Fruit fly (Drosophila melanogaster) whole organism, embryonic: ENCODE results near the gene mio.

Experiments
- Aef1 ChIP-seq: fragments of 200-800 bp; sonication (Bioruptor generic); IDR thresholded peaks from 3 replicates; pipeline ENCODE4 v1.3.6; 2022; ENCODE audit warnings: missing biosample characterization, missing genetic modification characterization
- CG10147 ChIP-seq: fragments of 200-800 bp; sonication (Bioruptor generic); optimal IDR thresholded peaks from 2 replicates; lab custom pipeline; 2019; ENCODE audit warnings: missing biosample characterization, mild to moderate bottlenecking, missing genetic modification characterization, moderate library complexity
- CG10543 ChIP-seq: fragments of 200-800 bp; sonication (Bioruptor generic); optimal IDR thresholded peaks from 3 replicates; lab custom pipeline; 2017; ENCODE audit warnings: missing biosample characterization, mild to moderate bottlenecking, missing genetic modification characterization, moderate library complexity
- CG11093 ChIP-seq: fragments of 200-800 bp; sonication (Bioruptor generic); IDR thresholded peaks from 3 replicates; pipeline ENCODE4 v1.3.6; 2022; ENCODE audit warnings: missing biosample characterization, missing genetic modification characterization
- CG12219 ChIP-seq: fragments of 200-800 bp; sonication (Bioruptor generic); optimal IDR thresholded peaks from 3 replicates; lab custom pipeline; 2018; ENCODE audit warnings: missing biosample characterization, mild to moderate bottlenecking, missing genetic modification characterization
- CG1233 ChIP-seq: fragments of 200-800 bp; sonication (Bioruptor generic); optimal IDR thresholded peaks from 4 replicates; lab custom pipeline; 2018; ENCODE audit warnings: missing biosample characterization, mild to moderate bottlenecking, missing genetic modification characterization
- CG12942 ChIP-seq: fragments of 200-800 bp; sonication (Bioruptor generic); optimal IDR thresholded peaks from 3 replicates; lab custom pipeline; 2016; ENCODE audit warnings: missing biosample characterization, missing genetic modification characterization
- CG13894 ChIP-seq: fragments of 200-800 bp; sonication (Bioruptor generic); optimal IDR thresholded peaks from 3 replicates; lab custom pipeline; 2018; ENCODE audit warnings: missing biosample characterization, mild to moderate bottlenecking, missing genetic modification characterization, moderate library complexity
- CG14965 ChIP-seq: fragments of 200-800 bp; sonication (Bioruptor generic); optimal IDR thresholded peaks from 2 replicates; lab custom pipeline; 2016; ENCODE audit warnings: missing biosample characterization, missing genetic modification characterization, borderline replicate concordance
- CG15011 ChIP-seq: fragments of 200-800 bp; sonication (Bioruptor generic); optimal IDR thresholded peaks from 3 replicates; lab custom pipeline; 2018; ENCODE audit warnings: missing biosample characterization, mild to moderate bottlenecking, missing genetic modification characterization
- CG17359 ChIP-seq: fragments of 200-800 bp; sonication (Bioruptor generic); optimal IDR thresholded peaks from 3 replicates; lab custom pipeline; 2018; ENCODE audit warnings: missing biosample characterization, mild to moderate bottlenecking, missing genetic modification characterization, moderate library complexity
- CG18011 ChIP-seq: fragments of 200-800 bp; sonication (Bioruptor generic); optimal IDR thresholded peaks from 2 replicates; lab custom pipeline; 2017; ENCODE audit warnings: missing biosample characterization, missing genetic modification characterization, mild to moderate bottlenecking, moderate library complexity, missing genotype
- CG2712 ChIP-seq: fragments of 200-800 bp; optimal IDR thresholded peaks from 3 replicates; lab custom pipeline; 2019; ENCODE audit warnings: missing biosample characterization, mild to moderate bottlenecking, missing genetic modification characterization, moderate library complexity
- CG31441 ChIP-seq: fragments of 200-800 bp; sonication (Bioruptor generic); IDR thresholded peaks from 2 replicates; pipeline ENCODE4 v1.3.6; 2022; ENCODE audit warnings: missing biosample characterization, missing genetic modification characterization
- CG34422 ChIP-seq: fragments of 200-800 bp; sonication (Bioruptor generic); IDR thresholded peaks from 3 replicates; pipeline ENCODE4 v1.3.6; 2022; ENCODE audit warnings: missing biosample characterization, missing genetic modification characterization
- CG42726 ChIP-seq: fragments of 200-800 bp; sonication (Bioruptor generic); IDR thresholded peaks from 2 replicates; pipeline ENCODE4 v1.3.6; 2022; ENCODE audit warnings: missing biosample characterization, missing genetic modification characterization; ENCODE audit not compliant: partially characterized antibody
- CG4360 ChIP-seq: fragments of 200-800 bp; sonication (Bioruptor generic); IDR thresholded peaks from 2 replicates; pipeline ENCODE4 v1.3.6; 2022; ENCODE audit warnings: missing biosample characterization, missing genetic modification characterization
- CG5180 ChIP-seq: fragments of 200-800 bp; sonication (Bioruptor generic); optimal IDR thresholded peaks from 3 replicates; lab custom pipeline; 2017; ENCODE audit warnings: missing biosample characterization, missing genetic modification characterization, mild to moderate bottlenecking, moderate library complexity, missing genetic modification reagents
- CG5245 ChIP-seq: fragments of 200-800 bp; sonication (Bioruptor generic); optimal IDR thresholded peaks from 3 replicates; lab custom pipeline; 2016; ENCODE audit warnings: missing biosample characterization, missing genetic modification characterization
- CG5953 ChIP-seq: fragments of 200-800 bp; sonication (Bioruptor generic); IDR thresholded peaks from 2 replicates; pipeline ENCODE4 v1.3.6; 2022; ENCODE audit warnings: missing biosample characterization, missing genetic modification characterization
- CG6654 ChIP-seq: fragments of 200-800 bp; sonication (Bioruptor generic); optimal IDR thresholded peaks from 2 replicates; lab custom pipeline; 2017; ENCODE audit warnings: missing biosample characterization, mild to moderate bottlenecking, missing genetic modification characterization
- CG6854 ChIP-seq: fragments of 200-800 bp; sonication (Bioruptor generic); optimal IDR thresholded peaks from 3 replicates; lab custom pipeline; 2017; ENCODE audit warnings: missing biosample characterization, mild to moderate bottlenecking, missing genetic modification characterization
- CG8388 ChIP-seq: fragments of 200-800 bp; sonication (Bioruptor generic); optimal IDR thresholded peaks from 2 replicates; lab custom pipeline; 2019; ENCODE audit warnings: missing biosample characterization, mild to moderate bottlenecking, missing genetic modification characterization, moderate library complexity
- CG8765 ChIP-seq: fragments of 200-800 bp; sonication (Bioruptor generic); IDR thresholded peaks from 2 replicates; pipeline ENCODE4 v1.3.6; 2022; ENCODE audit warnings: missing biosample characterization, missing genetic modification characterization
- CG9609 ChIP-seq: fragments of 200-800 bp; sonication (Bioruptor generic); optimal IDR thresholded peaks from 3 replicates; lab custom pipeline; 2016; ENCODE audit warnings: missing biosample characterization, missing genetic modification characterization
- D ChIP-seq, 2 experiments: fragments of 200-800 bp in 1 of 2; fragments of >200 bp in 1 of 2; sonication (Bioruptor generic) in 1 of 2; optimal IDR thresholded peaks; 2 replicates in 1 of 2; 3 replicates in 1 of 2; lab custom pipeline; 2017; ENCODE audit warnings: mild to moderate bottlenecking in 1 of 2, missing biosample characterization in 1 of 2, missing genetic modification characterization in 1 of 2, missing genetic modification reagents in 1 of 2
- Dll ChIP-seq: fragments of 200-800 bp; sonication (Bioruptor generic); IDR thresholded peaks from 4 replicates; pipeline ENCODE4 v1.3.6; 2022; ENCODE audit warnings: missing biosample characterization, missing genetic modification characterization; ENCODE audit not compliant: partially characterized antibody
- Ets65A ChIP-seq: fragments of 200-800 bp; sonication (Bioruptor generic); peaks from one replicate; lab custom pipeline; 2016; ENCODE audit warnings: missing biosample characterization, missing genetic modification characterization
- Hmr ChIP-seq: fragments of 200-800 bp; sonication (Bioruptor generic); optimal IDR thresholded peaks from 3 replicates; lab custom pipeline; 2017; ENCODE audit warnings: mild to moderate bottlenecking, missing biosample characterization, missing genetic modification reagents, missing genetic modification characterization
- Meics ChIP-seq: fragments of 200-800 bp; sonication (Bioruptor generic); optimal IDR thresholded peaks from 2 replicates; lab custom pipeline; 2017; ENCODE audit warnings: missing biosample characterization, mild to moderate bottlenecking, missing genetic modification characterization
- Myb ChIP-seq: fragments of 200-800 bp; sonication (Bioruptor generic); optimal IDR thresholded peaks from 2 replicates; lab custom pipeline; 2016; ENCODE audit warnings: missing biosample characterization, missing genetic modification characterization
- Neu2 ChIP-seq: fragments of 200-800 bp; sonication (Bioruptor generic); optimal IDR thresholded peaks from 3 replicates; lab custom pipeline; 2016; ENCODE audit warnings: missing biosample characterization, missing genetic modification characterization, borderline replicate concordance
- Poxn ChIP-seq: fragments of 200-800 bp; sonication (Bioruptor generic); IDR thresholded peaks from 2 replicates; pipeline ENCODE4 v1.3.6; 2022; ENCODE audit warnings: missing biosample characterization, missing genetic modification characterization
- TFAM ChIP-seq: fragments of 200-800 bp; sonication (Bioruptor generic); optimal IDR thresholded peaks from 2 replicates; lab custom pipeline; 2017; ENCODE audit warnings: missing biosample characterization, missing genetic modification characterization, inconsistent platforms
- ato ChIP-seq: fragments of 200-800 bp; sonication (Bioruptor generic); IDR thresholded peaks from 2 replicates; pipeline ENCODE4 v1.3.6; 2022; ENCODE audit warnings: missing biosample characterization, missing genetic modification characterization; ENCODE audit not compliant: partially characterized antibody
- btn ChIP-seq: fragments of 200-800 bp; sonication (Bioruptor generic); optimal IDR thresholded peaks from 2 replicates; lab custom pipeline; 2016; ENCODE audit warnings: missing biosample characterization, missing genetic modification characterization
- chm ChIP-seq: fragments of 200-800 bp; sonication (Bioruptor generic); IDR thresholded peaks from 2 replicates; pipeline ENCODE4 v1.3.6; 2022; ENCODE audit warnings: missing biosample characterization, missing genetic modification characterization
- corto ChIP-seq: fragments of 200-800 bp; sonication (Bioruptor generic); optimal IDR thresholded peaks from 2 replicates; lab custom pipeline; 2016; ENCODE audit warnings: missing biosample characterization, mild to moderate bottlenecking, missing genetic modification characterization, moderate library complexity
- disco-r ChIP-seq: fragments of 200-800 bp; sonication (Bioruptor generic); optimal IDR thresholded peaks from 2 replicates; lab custom pipeline; 2016; ENCODE audit warnings: missing biosample characterization, missing genetic modification characterization
- dmrt99B ChIP-seq: fragments of 200-800 bp; sonication (Bioruptor generic); optimal IDR thresholded peaks from 2 replicates; lab custom pipeline; 2018; ENCODE audit warnings: missing biosample characterization, mild to moderate bottlenecking, missing genetic modification characterization, moderate library complexity
- h ChIP-seq: fragments of >200 bp; optimal IDR thresholded peaks from 2 replicates; lab custom pipeline; 2017
- her ChIP-seq: fragments of 200-800 bp; sonication (Bioruptor generic); optimal IDR thresholded peaks from 2 replicates; lab custom pipeline; 2016; ENCODE audit warnings: missing biosample characterization, missing genetic modification characterization
- ken ChIP-seq: fragments of 200-800 bp; sonication (Bioruptor generic); IDR thresholded peaks from 3 replicates; pipeline ENCODE4 v1.3.6; 2022; ENCODE audit warnings: missing biosample characterization, missing genetic modification characterization
- lab ChIP-seq: fragments of 200-800 bp; sonication (Bioruptor generic); optimal IDR thresholded peaks from 3 replicates; lab custom pipeline; 2017; ENCODE audit warnings: missing biosample characterization, missing genetic modification characterization, mild to moderate bottlenecking, moderate library complexity, missing genetic modification reagents
- salm ChIP-seq: fragments of 200-800 bp; sonication (Bioruptor generic); optimal IDR thresholded peaks from 2 replicates; lab custom pipeline; 2018; ENCODE audit warnings: missing biosample characterization, mild to moderate bottlenecking, missing genetic modification characterization
- seq ChIP-seq: fragments of 200-800 bp; sonication (Bioruptor generic); IDR thresholded peaks from 2 replicates; pipeline ENCODE4 v1.3.6; 2022; ENCODE audit warnings: missing biosample characterization, missing genetic modification characterization
- sima ChIP-seq: fragments of 200-800 bp; sonication (Bioruptor generic); optimal IDR thresholded peaks from 2 replicates; lab custom pipeline; 2016; ENCODE audit warnings: missing biosample characterization, missing genetic modification characterization
- slp2 ChIP-seq: fragments of 200-800 bp; sonication (Bioruptor generic); optimal IDR thresholded peaks from 2 replicates; lab custom pipeline; 2016; ENCODE audit warnings: missing biosample characterization, missing genetic modification characterization
- sob ChIP-seq: fragments of 200-800 bp; sonication (Bioruptor generic); IDR thresholded peaks from 2 replicates; pipeline ENCODE4 v1.3.6; 2022; ENCODE audit warnings: missing biosample characterization, missing genetic modification characterization
- vfl ChIP-seq: fragments of 200-800 bp; sonication (Bioruptor generic); optimal IDR thresholded peaks from 2 replicates; lab custom pipeline; 2016; ENCODE audit warnings: missing biosample characterization, missing genetic modification characterization

mio gene

DNA sequence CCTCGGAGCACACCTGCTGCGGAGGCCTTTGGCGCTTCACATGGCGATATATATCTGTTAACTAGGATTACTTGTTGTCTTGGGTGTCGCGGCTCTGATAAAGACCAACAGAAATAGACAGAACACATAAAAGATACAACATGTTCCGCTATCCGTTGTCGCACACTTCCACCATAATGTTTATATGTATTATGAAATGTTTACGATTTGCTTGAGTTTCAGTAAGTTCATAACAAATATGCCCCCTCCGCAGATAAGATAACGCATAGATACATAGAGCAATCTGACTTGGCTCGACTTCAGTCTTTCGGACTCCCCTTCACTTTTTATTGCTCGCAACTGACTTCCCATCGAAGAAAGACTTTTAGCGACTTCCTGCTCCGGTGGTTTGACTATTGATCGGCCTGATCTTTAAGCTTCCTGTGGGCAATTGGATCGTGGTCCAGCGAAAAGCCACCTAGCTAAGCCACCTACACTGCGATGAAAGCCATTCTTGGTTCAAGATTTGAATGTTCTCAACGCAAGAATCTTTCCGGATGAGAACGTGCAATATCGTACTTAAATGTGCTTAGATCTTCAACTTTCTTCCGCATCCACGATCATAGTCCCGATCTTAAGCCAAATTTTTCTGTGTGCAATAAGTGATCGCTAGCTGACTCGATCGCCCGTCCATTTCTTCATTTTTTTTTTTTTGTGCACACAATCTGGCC is 48.8 kb upstream of the mio start (continued):
- TF ChIP-seq CG17359 (tag; lab: Kevin White, UChicago) (peak; percentile 31), CG4360 (GFP tag; lab: Robert Waterston, UW) (no peak), CG12942 (GFP tag; lab: Kevin White, UChicago) (no peak), Poxn (GFP tag; lab: Robert Waterston, UW) (no peak), Neu2 (no peak), D (optimal IDR thresholded peaks at IDR 0.05; lab: Kevin White, UChicago) (no peak), D (GFP tag; optimal IDR thresholded peaks at IDR 0.05; lab: Kevin White, UChicago) (no peak), vfl (no peak), salm (tag; lab: Kevin White, UChicago) (peak; percentile 75), Myb (GFP tag; lab: Kevin White, UChicago) (no peak), CG6854 (GFP tag; lab: Kevin White, UChicago) (no peak), disco-r (GFP tag; lab: Kevin White, UChicago) (no peak), sob (no peak), ken (GFP tag; lab: Robert Waterston, UW) (no peak), CG14965 (GFP tag; lab: Kevin White, UChicago) (no peak), TFAM (GFP tag; lab: Kevin White, UChicago) (no peak), her (GFP tag; lab: Kevin White, UChicago) (no peak), Ets65A (GFP tag; lab: Kevin White, UChicago) (no peak), CG18011 (GFP tag; lab: Kevin White, UChicago) (no peak), CG2712 (tag; lab: Kevin White, UChicago) (peak; percentile 13), ato (GFP tag; lab: Robert Waterston, UW) (no peak), corto (GFP tag; lab: Kevin White, UChicago) (no peak), h (lab: Kevin White, UChicago) (no peak), Hmr (GFP tag; lab: Kevin White, UChicago) (peak; percentile 34), btn (GFP tag; lab: Kevin White, UChicago) (no peak), CG11093 (GFP tag; lab: Robert Waterston, UW) (no peak), sima (GFP tag; lab: Kevin White, UChicago) (no peak), CG42726 (GFP tag; lab: Robert Waterston, UW) (no peak), CG1233 (GFP tag; lab: Kevin White, UChicago) (peak; percentile 18), CG10147 (GFP tag; lab: Kevin White, UChicago) (no peak), CG5180 (GFP tag; lab: Kevin White, UChicago) (peak; percentile 50), CG8388 (GFP tag; lab: Kevin White, UChicago) (no peak), CG15011 (no peak), CG8765 (GFP tag; lab: Robert Waterston, UW) (no peak), seq (GFP tag; lab: Robert Waterston, UW) (no peak), slp2 (no peak), CG6654 (GFP tag; lab: Kevin White, UChicago) (no peak), CG5245 (GFP tag; lab: Kevin White, UChicago) (no peak), Aef1 (GFP tag; lab: Robert Waterston, UW) (no peak), chm (no peak), CG5953 (GFP tag; lab: Robert Waterston, UW) (no peak), Meics (GFP tag; lab: Kevin White, UChicago) (peak; percentile 40), CG13894 (peak; percentile 40), CG34422 (GFP tag; lab: Robert Waterston, UW) (no peak), CG10543 (GFP tag; lab: Kevin White, UChicago) (peak; percentile 24), CG12219 (GFP tag; lab: Kevin White, UChicago) (peak; percentile 63), CG9609 (GFP tag; lab: Kevin White, UChicago) (no peak), dmrt99B (tag; lab: Kevin White, UChicago) (no peak), lab (GFP tag; lab: Kevin White, UChicago) (peak; percentile 80), CG31441 (GFP tag; lab: Robert Waterston, UW) (no peak), Dll (no peak)
